Worm (Caenorhabditis elegans) whole organism, L4 larva: Measurements from ENCODE around the gene oac-21.

ENCODE experiments used
- ZK546.5 ChIP-seq, 2 experiments: sonication (generic microtip); optimal IDR thresholded peaks; 2 replicates each; lab custom pipeline; 2017; ENCODE audit warnings: missing biosample characterization in 2 of 2, missing genetic modification characterization in 2 of 2
- egl-27 ChIP-seq: sonication (generic microtip); optimal IDR thresholded peaks from 3 replicates; lab custom pipeline; 2017; ENCODE audit warnings: missing biosample characterization, missing genetic modification reagents, missing genetic modification characterization
- nhr-76 ChIP-seq: fragments of 150-350 bp; optimal IDR thresholded peaks from 2 replicates; lab custom pipeline; 2014; ENCODE audit warnings: missing biosample characterization, missing genetic modification characterization
- pha-4 ChIP-seq, 2 experiments: fragments of 150-350 bp in 1 of 2; fragments of 200-800 bp in 1 of 2; sonication (Bioruptor generic) in 1 of 2; IDR thresholded peaks in 1 of 2; optimal IDR thresholded peaks in 1 of 2; 2 replicates each; pipeline versions ENCODE4 v1.3.6 to Lab custom; 2014 to 2022; ENCODE audit warnings: missing genetic modification characterization in 2 of 2, missing genetic modification reagents in 2 of 2, missing biosample characterization in 1 of 2, missing compliant biosample characterization in 1 of 2
- zag-1 ChIP-seq: fragments of 150-350 bp; optimal IDR thresholded peaks from 2 replicates; lab custom pipeline; 2014; ENCODE audit warnings: missing biosample characterization, missing genetic modification characterization

- TF ChIP-seq egl-27 (no peak), pha-4 (GFP tag; IDR thresholded peaks at IDR 0.05; lab: Robert Waterston, UW) (no peak), pha-4 (tag; optimal IDR thresholded peaks at IDR 0.05; lab: Kevin White, UChicago) (no peak), nhr-76 (tag; lab: Kevin White, UChicago) (no peak), ZK546.5 (tag; optimal IDR thresholded peaks at IDR 0.05; lab: Kevin White, UChicago) (no peak), zag-1 (tag; lab: Kevin White, UChicago) (no peak)
Observed at ce11 chrIV:3839420-3839819, 49.6 kb upstream of the oac-21 start, which contains the start of gene F28F9.2.
